Worm (Caenorhabditis elegans): ENCODE results near the gene W10C4.1.

W10C4.1 gene

ce11 chrIII:169478-169877 is 37.4 kb downstream of the W10C4.1 start, which contains the start of gene F40G9.18:
Gene F40G9.18 (minus strand): TSS chrIII:169578.
- TF ChIP-seq him-1 (tag; optimal IDR thresholded peaks at IDR 0.05) (no peak), dao-5 (tag; optimal IDR thresholded peaks at IDR 0.05) (no peak), W03F9.2 (tag; optimal IDR thresholded peaks at IDR 0.05) (no peak)

- TF ChIP-seq W03F9.2 (tag; optimal IDR thresholded peaks at IDR 0.05) (no peak), dao-5 (tag; optimal IDR thresholded peaks at IDR 0.05) (no peak), him-1 (tag; optimal IDR thresholded peaks at IDR 0.05) (no peak)
Measured at ce11 chrIII:165390-165789, 41.5 kb downstream of the W10C4.1 start, which contains the start of gene F40G9.7. Gene F40G9.7 (plus strand): TSS chrIII:165690.

ce11 chrIII:164775-165174 is 42.1 kb downstream of the W10C4.1 start, which contains the start of gene F40G9.8:
Gene F40G9.8 (minus strand): TSS chrIII:164875.
- TF ChIP-seq him-1 (tag; optimal IDR thresholded peaks at IDR 0.05): no peak
- no peak for TF ChIP-seq W03F9.2 (tag; optimal IDR thresholded peaks at IDR 0.05)

- TF ChIP-seq dao-5 (tag; optimal IDR thresholded peaks at IDR 0.05): no peak
Measured at ce11 chrIII:159665-160064, 47.3 kb downstream of the W10C4.1 start.

ce11 chrIII:159149-159548 is 47.8 kb downstream of the W10C4.1 start:
- TF ChIP-seq him-1 (tag; optimal IDR thresholded peaks at IDR 0.05) (no peak), W03F9.2 (tag; optimal IDR thresholded peaks at IDR 0.05) (no peak), dao-5 (tag; optimal IDR thresholded peaks at IDR 0.05) (no peak)

- TF ChIP-seq dao-5 (tag; optimal IDR thresholded peaks at IDR 0.05): no peak
- no peak for TF ChIP-seq him-1 (tag; optimal IDR thresholded peaks at IDR 0.05)
- no peak for TF ChIP-seq W03F9.2 (tag; optimal IDR thresholded peaks at IDR 0.05)
Measured at ce11 chrIII:157980-158379, 48.9 kb downstream of the W10C4.1 start.

- no peak for TF ChIP-seq W03F9.2 (tag; optimal IDR thresholded peaks at IDR 0.05)
- no peak for TF ChIP-seq him-1 (tag; optimal IDR thresholded peaks at IDR 0.05)
- no peak for TF ChIP-seq dao-5 (tag; optimal IDR thresholded peaks at IDR 0.05)
Measured at ce11 chrIII:156645-157044, 50.3 kb downstream of the W10C4.1 start, which contains the start of the genes zig-13 and ver-1. Gene zig-13 (minus strand): TSS chrIII:156745. Gene ver-1 (plus strand): TSS chrIII:156824.

ce11 chrIII:154168-154567 is 52.8 kb downstream of the W10C4.1 start:
- no peak for TF ChIP-seq dao-5 (tag; optimal IDR thresholded peaks at IDR 0.05)
- TF ChIP-seq him-1 (tag; optimal IDR thresholded peaks at IDR 0.05): no peak
- no peak for TF ChIP-seq W03F9.2 (tag; optimal IDR thresholded peaks at IDR 0.05)

All from whole organism, L4/young adult.